Worm (Caenorhabditis elegans) whole organism, L4/young adult: ENCODE data around the gene rev-1.

Experiments used
- dao-5 ChIP-seq: sonication (generic microtip); optimal IDR thresholded peaks from 2 replicates; lab custom pipeline; 2016; ENCODE audit warnings: missing genotype, missing genetic modification characterization, moderate library complexity, missing compliant biosample characterization
- him-1 ChIP-seq: sonication (generic microtip); optimal IDR thresholded peaks from 2 replicates; lab custom pipeline; 2016; ENCODE audit warnings: missing genotype, missing genetic modification reagents, missing genetic modification characterization, missing compliant biosample characterization

ce11 chrII:7900762-7901161 lies 340 bp downstream of the rev-1 start:
- TF ChIP-seq him-1 (no peak), dao-5 (tag; lab: Kevin White, UChicago) (no peak)
